Fruit fly (Drosophila melanogaster) S2 (cell line): ENCODE results near the gene CG42762.

Experiments used
- CG8478 ChIP-seq: fragments of >200 bp; optimal IDR thresholded peaks from 2 replicates; lab custom pipeline; 2018
- CTCF ChIP-seq, 2 experiments: fragments of >200 bp; optimal IDR thresholded peaks; 2 replicates each; lab custom pipeline; 2018

dm6 chr2L:8163025-8163351 lies 19.1 kb upstream of the CG42762 start, which contains the start of gene Piezo:
- TF ChIP-seq CTCF (optimal IDR thresholded peaks at IDR 0.05; lab: Kevin White, UChicago) (no peak), CG8478 (lab: Kevin White, UChicago) (no peak)
